Worm (Caenorhabditis elegans): ENCODE measurements around the gene nhr-105.

DNA sequence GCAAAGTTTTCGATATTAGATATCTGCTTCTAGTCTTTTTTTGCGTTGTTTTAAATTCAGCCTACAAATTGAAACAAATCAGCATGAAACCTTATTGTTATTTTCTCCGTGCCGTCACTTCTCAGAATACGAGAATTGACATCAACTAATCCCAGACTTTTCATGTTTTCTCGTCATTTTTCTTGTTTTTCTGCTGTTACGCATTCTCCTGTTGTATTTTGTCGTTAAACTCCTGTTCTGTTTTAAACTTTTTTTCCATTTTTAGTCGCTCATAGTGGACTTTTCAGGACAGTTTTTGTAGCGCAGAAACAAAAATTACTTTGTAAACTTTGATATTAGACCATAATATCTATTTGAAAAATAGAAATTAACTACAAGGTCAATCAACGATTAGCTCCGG lies 27.7 kb upstream of the nhr-105 start:
- TF ChIP-seq med-1 (GFP tag; optimal IDR thresholded peaks at IDR 0.05; ENCODE audit: insufficient read depth) = no peak
- no peak for TF ChIP-seq klf-2 (GFP tag; conservative IDR thresholded peaks at IDR 0.05)
- TF ChIP-seq flt-1 (GFP tag; IDR thresholded peaks at IDR 0.05) = no peak
- no peak for TF ChIP-seq tab-1 (GFP tag; IDR thresholded peaks at IDR 0.05)
- no peak for TF ChIP-seq ztf-23 (GFP tag; IDR thresholded peaks at IDR 0.05)
